Fruit fly (Drosophila melanogaster) whole organism, embryonic: ENCODE measurements around the gene DAAM.

Source experiments
- ATbp ChIP-seq: fragments of 200-800 bp; sonication (Bioruptor generic); optimal IDR thresholded peaks from 2 replicates; lab custom pipeline; 2017; ENCODE audit warnings: missing biosample characterization, mild to moderate bottlenecking, missing genetic modification characterization, missing genetic modification reagents
- Atf3 ChIP-seq: fragments of 200-800 bp; sonication (Bioruptor generic); optimal IDR thresholded peaks from 3 replicates; lab custom pipeline; 2016; ENCODE audit warnings: missing biosample characterization, missing genetic modification characterization
- B-H1 ChIP-seq: fragments of 200-800 bp; sonication (Bioruptor generic); IDR thresholded peaks from 3 replicates; pipeline ENCODE4 v1.3.6; 2022; ENCODE audit warnings: missing biosample characterization, missing genetic modification characterization
- CG10209 ChIP-seq: fragments of 200-800 bp; sonication (Bioruptor generic); optimal IDR thresholded peaks from 3 replicates; lab custom pipeline; 2017; ENCODE audit warnings: missing biosample characterization, mild to moderate bottlenecking, missing genetic modification characterization, missing genetic modification reagents
- CG12155 ChIP-seq: fragments of 200-800 bp; sonication (Bioruptor generic); optimal IDR thresholded peaks from 3 replicates; lab custom pipeline; 2016; ENCODE audit warnings: missing biosample characterization, missing genetic modification characterization
- CG1233 ChIP-seq: fragments of 200-800 bp; sonication (Bioruptor generic); optimal IDR thresholded peaks from 4 replicates; lab custom pipeline; 2018; ENCODE audit warnings: missing biosample characterization, mild to moderate bottlenecking, missing genetic modification characterization
- CG13296 ChIP-seq: fragments of 200-800 bp; sonication (Bioruptor generic); optimal IDR thresholded peaks from 3 replicates; lab custom pipeline; 2018; ENCODE audit warnings: missing biosample characterization, mild to moderate bottlenecking, missing genetic modification characterization
- CG14667 ChIP-seq: fragments of 200-800 bp; sonication (Bioruptor generic); IDR thresholded peaks from 2 replicates; pipeline ENCODE4 v1.3.6; 2022; ENCODE audit warnings: missing biosample characterization, missing genetic modification characterization
- CG1603 ChIP-seq: fragments of 200-800 bp; sonication (Bioruptor generic); optimal IDR thresholded peaks from 2 replicates; lab custom pipeline; 2019; ENCODE audit warnings: missing biosample characterization, mild to moderate bottlenecking, missing genetic modification characterization, moderate library complexity
- CG17361 ChIP-seq: fragments of 200-800 bp; sonication (Bioruptor generic); IDR thresholded peaks from 3 replicates; pipeline ENCODE4 v1.3.6; 2022; ENCODE audit warnings: missing biosample characterization, missing genetic modification characterization
- CG5245 ChIP-seq: fragments of 200-800 bp; sonication (Bioruptor generic); optimal IDR thresholded peaks from 3 replicates; lab custom pipeline; 2016; ENCODE audit warnings: missing biosample characterization, missing genetic modification characterization
- CG8281 ChIP-seq: fragments of 200-800 bp; sonication (Bioruptor generic); optimal IDR thresholded peaks from 2 replicates; lab custom pipeline; 2018; ENCODE audit warnings: missing biosample characterization, mild to moderate bottlenecking, missing genetic modification characterization, moderate library complexity
- CG9817 ChIP-seq: fragments of 200-800 bp; sonication (Bioruptor generic); optimal IDR thresholded peaks from 2 replicates; lab custom pipeline; 2018; ENCODE audit warnings: missing biosample characterization, mild to moderate bottlenecking, missing genetic modification characterization, moderate library complexity
- CoRest ChIP-seq: fragments of 200-800 bp; sonication (Bioruptor generic); optimal IDR thresholded peaks from 3 replicates; lab custom pipeline; 2018; ENCODE audit warnings: missing biosample characterization, mild to moderate bottlenecking, missing genetic modification characterization, moderate library complexity
- D19B ChIP-seq: fragments of 200-800 bp; sonication (Bioruptor generic); optimal IDR thresholded peaks from 2 replicates; lab custom pipeline; 2017; ENCODE audit warnings: missing biosample characterization, mild to moderate bottlenecking, missing genetic modification characterization
- Dbx ChIP-seq: fragments of 200-800 bp; sonication (Bioruptor generic); IDR thresholded peaks from 3 replicates; pipeline ENCODE4 v1.3.6; 2022; ENCODE audit warnings: missing biosample characterization, missing genetic modification characterization
- Fer3 ChIP-seq: fragments of 200-800 bp; sonication (Bioruptor generic); optimal IDR thresholded peaks from 2 replicates; lab custom pipeline; 2018; ENCODE audit warnings: missing biosample characterization, mild to moderate bottlenecking, missing genetic modification characterization, moderate library complexity
- Hand ChIP-seq: fragments of 200-800 bp; sonication (Bioruptor generic); optimal IDR thresholded peaks from 2 replicates; lab custom pipeline; 2017; ENCODE audit warnings: mild to moderate bottlenecking, missing biosample characterization, missing genetic modification reagents, missing genetic modification characterization
- Hmx ChIP-seq: fragments of 200-800 bp; sonication (Bioruptor generic); optimal IDR thresholded peaks from 2 replicates; lab custom pipeline; 2016; ENCODE audit warnings: missing biosample characterization, missing genetic modification characterization
- Hr39 ChIP-seq: fragments of >200 bp; optimal IDR thresholded peaks from 2 replicates; lab custom pipeline; 2017
- Mrtf ChIP-seq: fragments of 200-800 bp; sonication (Bioruptor generic); IDR thresholded peaks from 3 replicates; pipeline ENCODE4 v1.3.6; 2022; ENCODE audit warnings: missing biosample characterization, missing genetic modification characterization
- NfI ChIP-seq: fragments of 200-800 bp; sonication (Bioruptor generic); optimal IDR thresholded peaks from 3 replicates; lab custom pipeline; 2018; ENCODE audit warnings: missing biosample characterization, mild to moderate bottlenecking, missing genetic modification characterization, moderate library complexity
- Taf1 ChIP-seq: fragments of 200-800 bp; sonication (Bioruptor generic); IDR thresholded peaks from 2 replicates; pipeline ENCODE4 v1.3.6; 2022; ENCODE audit warnings: missing biosample characterization, missing genetic modification characterization
- amos ChIP-seq: fragments of 200-800 bp; sonication (Bioruptor generic); IDR thresholded peaks from 2 replicates; pipeline ENCODE4 v1.3.6; 2022; ENCODE audit warnings: missing biosample characterization, missing genetic modification characterization; ENCODE audit not compliant: partially characterized antibody
- caup ChIP-seq: fragments of 200-800 bp; sonication (Bioruptor generic); optimal IDR thresholded peaks from 3 replicates; lab custom pipeline; 2017; ENCODE audit warnings: missing biosample characterization, mild to moderate bottlenecking, missing genetic modification characterization, moderate library complexity; ENCODE audit not compliant: severe bottlenecking
- cg ChIP-seq: fragments of 200-800 bp; sonication (Bioruptor generic); optimal IDR thresholded peaks from 3 replicates; lab custom pipeline; 2019; ENCODE audit warnings: missing biosample characterization, mild to moderate bottlenecking, missing genetic modification characterization, moderate library complexity
- crol ChIP-seq: fragments of 200-800 bp; sonication (Bioruptor generic); IDR thresholded peaks from 2 replicates; pipeline ENCODE4 v1.3.6; 2022; ENCODE audit warnings: missing biosample characterization, missing genetic modification characterization
- en ChIP-seq: fragments of 200-800 bp; sonication (Bioruptor generic); optimal IDR thresholded peaks from 2 replicates; lab custom pipeline; 2016; ENCODE audit warnings: missing biosample characterization, missing genetic modification characterization
- fd3F ChIP-seq: fragments of 200-800 bp; sonication (Bioruptor generic); optimal IDR thresholded peaks from 2 replicates; lab custom pipeline; 2018; ENCODE audit warnings: missing biosample characterization, mild to moderate bottlenecking, missing genetic modification characterization, moderate library complexity
- lab ChIP-seq: fragments of 200-800 bp; sonication (Bioruptor generic); optimal IDR thresholded peaks from 3 replicates; lab custom pipeline; 2017; ENCODE audit warnings: missing biosample characterization, missing genetic modification characterization, mild to moderate bottlenecking, moderate library complexity, missing genetic modification reagents
- nerfin-1 ChIP-seq: fragments of 200-800 bp; sonication (Bioruptor generic); optimal IDR thresholded peaks from 3 replicates; lab custom pipeline; 2019; ENCODE audit warnings: missing biosample characterization, mild to moderate bottlenecking, missing genetic modification characterization, moderate library complexity
- pfk ChIP-seq: fragments of 200-800 bp; sonication (Bioruptor generic); optimal IDR thresholded peaks from 2 replicates; lab custom pipeline; 2018; ENCODE audit warnings: missing biosample characterization, mild to moderate bottlenecking, missing genetic modification characterization, moderate library complexity
- pros ChIP-seq: fragments of 200-800 bp; sonication (Bioruptor generic); optimal IDR thresholded peaks from 3 replicates; lab custom pipeline; 2019; ENCODE audit warnings: missing biosample characterization, mild to moderate bottlenecking, missing genetic modification characterization, moderate library complexity
- scrt ChIP-seq: fragments of 200-800 bp; sonication (Bioruptor generic); optimal IDR thresholded peaks from 2 replicates; lab custom pipeline; 2018; ENCODE audit warnings: missing biosample characterization, mild to moderate bottlenecking, missing genetic modification characterization, moderate library complexity
- sisA ChIP-seq: fragments of 200-800 bp; sonication (Bioruptor generic); IDR thresholded peaks from 2 replicates; pipeline ENCODE4 v1.3.6; 2022; ENCODE audit warnings: missing biosample characterization, missing genetic modification characterization
- slou ChIP-seq: fragments of 200-800 bp; sonication (Bioruptor generic); optimal IDR thresholded peaks from 3 replicates; lab custom pipeline; 2016; ENCODE audit warnings: missing biosample characterization, missing genetic modification characterization
- sr ChIP-seq: fragments of 200-800 bp; sonication (Bioruptor generic); IDR thresholded peaks from 3 replicates; pipeline ENCODE4 v1.3.6; 2022; ENCODE audit warnings: missing biosample characterization, missing genetic modification characterization
- tap ChIP-seq: fragments of 200-800 bp; optimal IDR thresholded peaks from 3 replicates; lab custom pipeline; 2019; ENCODE audit warnings: missing biosample characterization, mild to moderate bottlenecking, missing genetic modification characterization, moderate library complexity
- unpg ChIP-seq: fragments of 200-800 bp; sonication (Bioruptor generic); optimal IDR thresholded peaks from 3 replicates; lab custom pipeline; 2018; ENCODE audit warnings: missing biosample characterization, mild to moderate bottlenecking, missing genetic modification characterization, moderate library complexity

The DAAM gene

dm6 chrX:1256131-1256530 is 66.0 kb downstream of the DAAM start (continued):
- TF ChIP-seq NfI (GFP tag; lab: Kevin White, UChicago) (no peak), CG17361 (no peak), Hmx (no peak), CG13296 (no peak), CG9817 (tag; lab: Kevin White, UChicago) (no peak), caup (GFP tag; lab: Kevin White, UChicago) (no peak), CG14667 (GFP tag; lab: Robert Waterston, UW) (no peak), nerfin-1 (no peak), pros (GFP tag; lab: Kevin White, UChicago) (no peak), fd3F (no peak), D19B (GFP tag; lab: Kevin White, UChicago) (no peak), ATbp (GFP tag; lab: Kevin White, UChicago) (no peak), CG12155 (GFP tag; lab: Kevin White, UChicago) (no peak), Hand (no peak), CG10209 (peak; percentile 4), sisA (no peak; the same call in 1 of the 2 replicates), pfk (GFP tag; lab: Kevin White, UChicago) (no peak), amos (no peak), B-H1 (GFP tag; lab: Robert Waterston, UW) (no peak), Mrtf (GFP tag; lab: Robert Waterston, UW) (no peak), CoRest (tag; lab: Kevin White, UChicago) (peak; percentile 17), CG1603 (peak; percentile 21), CG1233 (GFP tag; lab: Kevin White, UChicago) (no peak), Hr39 (lab: Kevin White, UChicago) (no peak), Taf1 (no peak), slou (GFP tag; lab: Kevin White, UChicago) (no peak), unpg (GFP tag; lab: Kevin White, UChicago) (peak; percentile 1), scrt (no peak), tap (no peak), Fer3 (no peak), en (GFP tag; lab: Kevin White, UChicago) (no peak)

- TF ChIP-seq lab (GFP tag; lab: Kevin White, UChicago), result peak; percentile 27
- TF ChIP-seq Dbx (GFP tag; lab: Robert Waterston, UW), result no peak
- TF ChIP-seq crol (GFP tag; lab: Robert Waterston, UW), result peak; percentile 54; the same call in 1 of the 2 replicates
- peak; percentile 37 for TF ChIP-seq pros (GFP tag; lab: Kevin White, UChicago)
- no peak for TF ChIP-seq CG5245 (GFP tag; lab: Kevin White, UChicago)
- peak; percentile 27 for TF ChIP-seq nerfin-1
- TF ChIP-seq cg (GFP tag; lab: Kevin White, UChicago), result peak; percentile 31
Measured at dm6 chrX:1252961-1253360, 69.2 kb downstream of the DAAM start.

- TF ChIP-seq Atf3 (no peak), CG8281 (tag; lab: Kevin White, UChicago) (peak; percentile 67), sr (peak; percentile 52; the same call in 1 of the 3 replicates)
Measured at dm6 chrX:1250104-1250503, 72.1 kb downstream of the DAAM start.
